Worm (Caenorhabditis elegans): ENCODE data around the gene bca-2.

Gene bca-2

ce11 chrIV:17093701-17094100 lies 6.3 kb downstream of the bca-2 start, which contains the start of gene Y116A8C.29:
Y116A8C.29 (plus strand) TSS chrIV:17094028.
- TF ChIP-seq hlh-15 (tag; optimal IDR thresholded peaks at IDR 0.05) (no peak), ceh-24 (tag; optimal IDR thresholded peaks at IDR 0.05) (no peak), ceh-6 (GFP tag; optimal IDR thresholded peaks at IDR 0.05) (no peak), fkh-6 (tag; optimal IDR thresholded peaks at IDR 0.05) (no peak), rnt-1 (tag; optimal IDR thresholded peaks at IDR 0.05) (no peak), odd-2 (tag; optimal IDR thresholded peaks at IDR 0.05) (no peak), pat-9 (tag; optimal IDR thresholded peaks at IDR 0.05) (no peak), K02D7.2 (tag; optimal IDR thresholded peaks at IDR 0.05) (no peak), npax-4 (tag; optimal IDR thresholded peaks at IDR 0.05) (no peak), ets-4 (tag; optimal IDR thresholded peaks at IDR 0.05) (no peak), pros-1 (tag; optimal IDR thresholded peaks at IDR 0.05) (no peak), lin-11 (tag; optimal IDR thresholded peaks at IDR 0.05) (no peak), unc-86 (tag; optimal IDR thresholded peaks at IDR 0.05) (no peak), fkh-10 (GFP tag; optimal IDR thresholded peaks at IDR 0.05) (no peak), ceh-31 (tag; optimal IDR thresholded peaks at IDR 0.05) (no peak), madf-2 (tag; optimal IDR thresholded peaks at IDR 0.05) (no peak), C38D4.7 (GFP tag; optimal IDR thresholded peaks at IDR 0.05) (no peak)

ce11 chrIV:17088849-17089248 lies 11.2 kb downstream of the bca-2 start, which contains the start of gene Y116A8C.43:
Y116A8C.43 (plus strand) TSS chrIV:17088851.
- no peak for TF ChIP-seq pqm-1 (tag; optimal IDR thresholded peaks at IDR 0.05)
- TF ChIP-seq hlh-30 (tag; optimal IDR thresholded peaks at IDR 0.05; ENCODE audit: insufficient read depth), result no peak
- no peak for TF ChIP-seq ztf-16 (tag; optimal IDR thresholded peaks at IDR 0.05)
- no peak for TF ChIP-seq tbx-2 (tag; optimal IDR thresholded peaks at IDR 0.05)
- TF ChIP-seq hlh-8 (tag; optimal IDR thresholded peaks at IDR 0.05), result no peak
- no peak for TF ChIP-seq fkh-10 (GFP tag; optimal IDR thresholded peaks at IDR 0.05)
- no peak for TF ChIP-seq lin-11 (tag; optimal IDR thresholded peaks at IDR 0.05)
- TF ChIP-seq nhr-11 (tag; optimal IDR thresholded peaks at IDR 0.05), result no peak
- no peak for TF ChIP-seq pros-1 (tag; optimal IDR thresholded peaks at IDR 0.05)
- no peak for TF ChIP-seq pha-4 (tag; optimal IDR thresholded peaks at IDR 0.05)
- no peak for TF ChIP-seq C38D4.7 (GFP tag; optimal IDR thresholded peaks at IDR 0.05)
- TF ChIP-seq ceh-31 (tag; optimal IDR thresholded peaks at IDR 0.05), result no peak
- TF ChIP-seq hlh-13 (GFP tag; optimal IDR thresholded peaks at IDR 0.05), result no peak
- no peak for TF ChIP-seq F13H6.1 (tag; optimal IDR thresholded peaks at IDR 0.05)
- TF ChIP-seq sox-2 (GFP tag; IDR thresholded peaks at IDR 0.05), result no peak
- TF ChIP-seq ceh-9 (tag; optimal IDR thresholded peaks at IDR 0.05), result no peak
- no peak for TF ChIP-seq ref-2 (tag; optimal IDR thresholded peaks at IDR 0.05)
- TF ChIP-seq ceh-14 (tag; optimal IDR thresholded peaks at IDR 0.05), result no peak
- TF ChIP-seq hlh-15 (tag; optimal IDR thresholded peaks at IDR 0.05), result no peak
- TF ChIP-seq ceh-19 (GFP tag; optimal IDR thresholded peaks at IDR 0.05), result no peak

ce11 chrIV:17087384-17088099 lies 12.5 kb downstream of the bca-2 start, which contains the start of the genes snx-13 and snr-1:
snx-13 (minus strand) TSS chrIV:17087438.
snr-1 (plus strand) TSS chrIV:17088049.
- TF ChIP-seq hlh-30 (tag; optimal IDR thresholded peaks at IDR 0.05; ENCODE audit: insufficient read depth) (no peak), odd-2 (tag; optimal IDR thresholded peaks at IDR 0.05) (no peak), gmeb-2 (tag; optimal IDR thresholded peaks at IDR 0.05) (peak; percentile 82), ceh-19 (GFP tag; optimal IDR thresholded peaks at IDR 0.05) (peak; percentile 94), nfya-1 (tag; optimal IDR thresholded peaks at IDR 0.05) (peak; percentile 47), eyg-1 (tag; optimal IDR thresholded peaks at IDR 0.05) (peak; percentile 78), hlh-6 (tag; optimal IDR thresholded peaks at IDR 0.05) (peak; percentile 55), madf-2 (tag; optimal IDR thresholded peaks at IDR 0.05) (peak; percentile 76), pqm-1 (tag; optimal IDR thresholded peaks at IDR 0.05) (peak; percentile 89), fax-1 (tag; optimal IDR thresholded peaks at IDR 0.05) (peak; percentile 96), pat-9 (tag; optimal IDR thresholded peaks at IDR 0.05) (peak; percentile 79), pha-2 (tag; optimal IDR thresholded peaks at IDR 0.05) (peak; percentile 94), C08G9.2 (tag; optimal IDR thresholded peaks at IDR 0.05) (peak; percentile 94), ceh-18 (tag; optimal IDR thresholded peaks at IDR 0.05) (peak; percentile 54), T23F11.4 (GFP tag; optimal IDR thresholded peaks at IDR 0.05) (peak; percentile 83), ceh-31 (tag; optimal IDR thresholded peaks at IDR 0.05) (peak; percentile 99), syd-9 (tag; optimal IDR thresholded peaks at IDR 0.05) (peak; percentile 66), pros-1 (tag; optimal IDR thresholded peaks at IDR 0.05) (no peak), unc-86 (tag; optimal IDR thresholded peaks at IDR 0.05) (peak; percentile 97), unc-55 (GFP tag; optimal IDR thresholded peaks at IDR 0.05) (no peak), ceh-30 (tag; optimal IDR thresholded peaks at IDR 0.05) (no peak), ceh-6 (GFP tag; optimal IDR thresholded peaks at IDR 0.05) (peak; percentile 48), unc-3 (GFP tag; conservative IDR thresholded peaks at IDR 0.05) (peak; percentile 72; the same call in 1 of the 2 replicates), unc-3 (tag; optimal IDR thresholded peaks at IDR 0.05) (peak; percentile 96), fkh-6 (tag; optimal IDR thresholded peaks at IDR 0.05) (peak; percentile 42), ceh-48 (tag; optimal IDR thresholded peaks at IDR 0.05) (peak; percentile 68), nhr-11 (tag; optimal IDR thresholded peaks at IDR 0.05) (no peak), tbx-2 (tag; optimal IDR thresholded peaks at IDR 0.05) (peak; percentile 99), C38D4.7 (GFP tag; optimal IDR thresholded peaks at IDR 0.05) (peak; percentile 87)
